Fruit fly (Drosophila melanogaster) whole organism, embryonic: ENCODE data around the gene CG18542.

Experiments used
- Antp ChIP-seq: fragments of 200-800 bp; sonication (Bioruptor generic); optimal IDR thresholded peaks from 3 replicates; lab custom pipeline; 2016; ENCODE audit warnings: missing biosample characterization, missing genetic modification characterization
- Atf-2 ChIP-seq: fragments of 200-800 bp; sonication (Bioruptor generic); optimal IDR thresholded peaks from 2 replicates; lab custom pipeline; 2016; ENCODE audit warnings: missing biosample characterization, missing genetic modification characterization
- C15 ChIP-seq: fragments of 200-800 bp; sonication (Bioruptor generic); IDR thresholded peaks from 3 replicates; pipeline ENCODE4 v1.3.6; 2022; ENCODE audit warnings: missing biosample characterization, missing genetic modification characterization
- CG10979 ChIP-seq: fragments of 200-800 bp; sonication (Bioruptor generic); optimal IDR thresholded peaks from 2 replicates; lab custom pipeline; 2018; ENCODE audit warnings: missing biosample characterization, mild to moderate bottlenecking, missing genetic modification characterization, moderate library complexity
- CG12155 ChIP-seq: fragments of 200-800 bp; sonication (Bioruptor generic); optimal IDR thresholded peaks from 3 replicates; lab custom pipeline; 2016; ENCODE audit warnings: missing biosample characterization, missing genetic modification characterization
- CG12219 ChIP-seq: fragments of 200-800 bp; sonication (Bioruptor generic); optimal IDR thresholded peaks from 3 replicates; lab custom pipeline; 2018; ENCODE audit warnings: missing biosample characterization, mild to moderate bottlenecking, missing genetic modification characterization
- CG12744 ChIP-seq: fragments of 200-800 bp; sonication (Bioruptor generic); optimal IDR thresholded peaks from 2 replicates; lab custom pipeline; 2016; ENCODE audit warnings: missing biosample characterization, missing genetic modification characterization
- CG12942 ChIP-seq: fragments of 200-800 bp; sonication (Bioruptor generic); optimal IDR thresholded peaks from 3 replicates; lab custom pipeline; 2016; ENCODE audit warnings: missing biosample characterization, missing genetic modification characterization
- CG13775 ChIP-seq: fragments of 200-800 bp; sonication (Bioruptor generic); optimal IDR thresholded peaks from 3 replicates; lab custom pipeline; 2017; ENCODE audit warnings: missing biosample characterization, mild to moderate bottlenecking, missing genetic modification characterization
- CG14014 ChIP-seq: fragments of 200-800 bp; sonication (Bioruptor generic); IDR thresholded peaks from 2 replicates; pipeline ENCODE4 v1.3.6; 2022; ENCODE audit warnings: missing biosample characterization, missing genetic modification characterization
- CG15514 ChIP-seq: fragments of 200-800 bp; sonication (Bioruptor generic); optimal IDR thresholded peaks from 3 replicates; lab custom pipeline; 2017; ENCODE audit warnings: missing biosample characterization, missing genetic modification characterization, mild to moderate bottlenecking, moderate library complexity, missing genetic modification reagents
- CG17186 ChIP-seq: fragments of 200-800 bp; sonication (Bioruptor generic); optimal IDR thresholded peaks from 3 replicates; lab custom pipeline; 2017; ENCODE audit warnings: missing biosample characterization, missing genetic modification reagents, missing genetic modification characterization
- CG2129 ChIP-seq: fragments of 200-800 bp; sonication (Bioruptor generic); IDR thresholded peaks from 2 replicates; pipeline ENCODE4 v1.3.6; 2022; ENCODE audit warnings: missing biosample characterization, missing genetic modification characterization; ENCODE audit not compliant: partially characterized antibody
- CG30403 ChIP-seq: fragments of 200-800 bp; sonication (Bioruptor generic); optimal IDR thresholded peaks from 3 replicates; lab custom pipeline; 2016; ENCODE audit warnings: missing biosample characterization, missing genetic modification characterization
- CG34224 ChIP-seq: fragments of 200-800 bp; sonication (Bioruptor generic); IDR thresholded peaks from 3 replicates; pipeline ENCODE4 v1.3.6; 2022; ENCODE audit warnings: missing biosample characterization, missing genetic modification characterization; ENCODE audit not compliant: partially characterized antibody
- CG34422 ChIP-seq: fragments of 200-800 bp; sonication (Bioruptor generic); IDR thresholded peaks from 3 replicates; pipeline ENCODE4 v1.3.6; 2022; ENCODE audit warnings: missing biosample characterization, missing genetic modification characterization
- CG3995 ChIP-seq: fragments of 200-800 bp; sonication (Bioruptor generic); optimal IDR thresholded peaks from 3 replicates; lab custom pipeline; 2016; ENCODE audit warnings: missing biosample characterization, missing genetic modification characterization
- CG4282 ChIP-seq: fragments of 200-800 bp; sonication (Bioruptor generic); optimal IDR thresholded peaks from 2 replicates; lab custom pipeline; 2016; ENCODE audit warnings: missing biosample characterization, missing genetic modification characterization
- CG4730 ChIP-seq: fragments of 200-800 bp; sonication (Bioruptor generic); IDR thresholded peaks from 2 replicates; pipeline ENCODE4 v1.3.6; 2022; ENCODE audit warnings: missing biosample characterization, missing genetic modification characterization
- CG5180 ChIP-seq: fragments of 200-800 bp; sonication (Bioruptor generic); optimal IDR thresholded peaks from 3 replicates; lab custom pipeline; 2017; ENCODE audit warnings: missing biosample characterization, missing genetic modification characterization, mild to moderate bottlenecking, moderate library complexity, missing genetic modification reagents
- CG6765 ChIP-seq: fragments of 200-800 bp; sonication (Bioruptor generic); optimal IDR thresholded peaks from 3 replicates; lab custom pipeline; 2017; ENCODE audit warnings: missing biosample characterization, mild to moderate bottlenecking, missing genetic modification characterization
- CG6813 ChIP-seq: fragments of 200-800 bp; sonication (Bioruptor generic); optimal IDR thresholded peaks from 2 replicates; lab custom pipeline; 2017; ENCODE audit warnings: missing biosample characterization, missing genetic modification characterization, mild to moderate bottlenecking, moderate library complexity, missing genetic modification reagents
- CG7928 ChIP-seq: fragments of 200-800 bp; sonication (Bioruptor generic); optimal IDR thresholded peaks from 2 replicates; lab custom pipeline; 2017; ENCODE audit warnings: missing biosample characterization, mild to moderate bottlenecking, missing genetic modification characterization
- CG9437 ChIP-seq: fragments of 200-800 bp; sonication (Bioruptor generic); optimal IDR thresholded peaks from 2 replicates; lab custom pipeline; 2018; ENCODE audit warnings: missing biosample characterization, mild to moderate bottlenecking, missing genetic modification characterization
- CG9797 ChIP-seq: fragments of 200-800 bp; sonication (Bioruptor generic); optimal IDR thresholded peaks from 3 replicates; lab custom pipeline; 2018; ENCODE audit warnings: missing biosample characterization, mild to moderate bottlenecking, missing genetic modification characterization
- CG9876 ChIP-seq: fragments of 200-800 bp; sonication (Bioruptor generic); optimal IDR thresholded peaks from 2 replicates; lab custom pipeline; 2016; ENCODE audit warnings: missing biosample characterization, missing genetic modification characterization
- ERR ChIP-seq: fragments of 200-800 bp; sonication (Bioruptor generic); optimal IDR thresholded peaks from 2 replicates; lab custom pipeline; 2016; ENCODE audit warnings: missing biosample characterization, missing genetic modification characterization
- Fer1 ChIP-seq: fragments of 200-800 bp; sonication (Bioruptor generic); optimal IDR thresholded peaks from 2 replicates; lab custom pipeline; 2017; ENCODE audit warnings: missing biosample characterization, mild to moderate bottlenecking, missing genetic modification characterization
- Hmr ChIP-seq: fragments of 200-800 bp; sonication (Bioruptor generic); optimal IDR thresholded peaks from 3 replicates; lab custom pipeline; 2017; ENCODE audit warnings: mild to moderate bottlenecking, missing biosample characterization, missing genetic modification reagents, missing genetic modification characterization
- NK7.1 ChIP-seq: fragments of 200-800 bp; sonication (Bioruptor generic); optimal IDR thresholded peaks from 3 replicates; lab custom pipeline; 2016; ENCODE audit warnings: missing biosample characterization, missing genetic modification characterization
- Oli ChIP-seq: fragments of 200-800 bp; sonication (Bioruptor generic); optimal IDR thresholded peaks from 2 replicates; lab custom pipeline; 2018; ENCODE audit warnings: missing biosample characterization, mild to moderate bottlenecking, missing genetic modification characterization, moderate library complexity
- Optix ChIP-seq: fragments of 200-800 bp; sonication (Bioruptor generic); IDR thresholded peaks from 3 replicates; pipeline ENCODE4 v1.3.6; 2022; ENCODE audit warnings: missing biosample characterization, missing genetic modification characterization
- Sry-δ ChIP-seq: fragments of 200-800 bp; sonication (Bioruptor generic); optimal IDR thresholded peaks from 2 replicates; lab custom pipeline; 2016; ENCODE audit warnings: missing biosample characterization, missing genetic modification characterization
- Ssrp ChIP-seq: fragments of 200-800 bp; sonication (Bioruptor generic); optimal IDR thresholded peaks from 2 replicates; lab custom pipeline; 2018; ENCODE audit warnings: missing biosample characterization, mild to moderate bottlenecking, missing genetic modification characterization, moderate library complexity
- Xrp1 ChIP-seq: fragments of 200-800 bp; sonication (Bioruptor generic); IDR thresholded peaks from 2 replicates; pipeline ENCODE4 v1.3.6; 2022; ENCODE audit warnings: missing biosample characterization, missing genetic modification characterization
- br ChIP-seq: fragments of >200 bp; optimal IDR thresholded peaks from 2 replicates; lab custom pipeline; 2017
- chif ChIP-seq, 2 experiments: fragments of 200-800 bp; sonication (Bioruptor generic); optimal IDR thresholded peaks; 3 replicates each; lab custom pipeline; 2016; ENCODE audit warnings: missing biosample characterization in 2 of 2, missing genetic modification characterization in 2 of 2
- da ChIP-seq: fragments of 200-800 bp; sonication (Bioruptor generic); optimal IDR thresholded peaks from 2 replicates; lab custom pipeline; 2016; ENCODE audit warnings: missing biosample characterization, missing genetic modification characterization
- disco-r ChIP-seq: fragments of 200-800 bp; sonication (Bioruptor generic); optimal IDR thresholded peaks from 2 replicates; lab custom pipeline; 2016; ENCODE audit warnings: missing biosample characterization, missing genetic modification characterization
- esg ChIP-seq: fragments of 200-800 bp; sonication (Bioruptor generic); conservative IDR thresholded peaks from 2 replicates; pipeline ENCODE4 v1.3.6; 2022; ENCODE audit warnings: missing biosample characterization, missing genetic modification characterization
- fu2 ChIP-seq: fragments of 200-800 bp; sonication (Bioruptor generic); optimal IDR thresholded peaks from 2 replicates; lab custom pipeline; 2016; ENCODE audit warnings: missing biosample characterization, missing genetic modification characterization
- gfzf ChIP-seq: fragments of 200-800 bp; sonication (Bioruptor generic); optimal IDR thresholded peaks from 2 replicates; lab custom pipeline; 2016; ENCODE audit warnings: missing biosample characterization, mild to moderate bottlenecking, missing genetic modification characterization, moderate library complexity
- jigr1 ChIP-seq: fragments of 200-800 bp; sonication (Bioruptor generic); IDR thresholded peaks from 3 replicates; pipeline ENCODE4 v1.3.6; 2022; ENCODE audit warnings: missing biosample characterization, missing genetic modification characterization
- lbe ChIP-seq: fragments of 200-800 bp; sonication (Bioruptor generic); optimal IDR thresholded peaks from 2 replicates; lab custom pipeline; 2016; ENCODE audit warnings: missing biosample characterization, mild to moderate bottlenecking, missing genetic modification characterization
- luna ChIP-seq: fragments of 200-800 bp; sonication (Bioruptor generic); optimal IDR thresholded peaks from 2 replicates; lab custom pipeline; 2016; ENCODE audit warnings: missing biosample characterization, missing genetic modification characterization
- pho ChIP-seq: fragments of 200-800 bp; sonication (Bioruptor generic); optimal IDR thresholded peaks from 2 replicates; lab custom pipeline; 2016; ENCODE audit warnings: missing biosample characterization, missing genetic modification characterization
- phol ChIP-seq: fragments of 200-800 bp; sonication (Bioruptor generic); optimal IDR thresholded peaks from 3 replicates; lab custom pipeline; 2018; ENCODE audit warnings: missing biosample characterization, mild to moderate bottlenecking, missing genetic modification characterization, moderate library complexity
- pnt ChIP-seq: fragments of 200-800 bp; sonication (Bioruptor generic); optimal IDR thresholded peaks from 3 replicates; lab custom pipeline; 2016; ENCODE audit warnings: missing biosample characterization, missing genetic modification characterization
- repo ChIP-seq: fragments of 200-800 bp; sonication (Bioruptor generic); optimal IDR thresholded peaks from 2 replicates; lab custom pipeline; 2016; ENCODE audit warnings: missing biosample characterization, missing genetic modification characterization
- so ChIP-seq: fragments of 200-800 bp; sonication (Bioruptor generic); IDR thresholded peaks from 3 replicates; pipeline ENCODE4 v1.3.6; 2022; ENCODE audit warnings: missing biosample characterization, missing genetic modification characterization
- sqz ChIP-seq: fragments of 200-800 bp; sonication (Bioruptor generic); optimal IDR thresholded peaks from 3 replicates; lab custom pipeline; 2018; ENCODE audit warnings: missing biosample characterization, mild to moderate bottlenecking, missing genetic modification characterization
- tup ChIP-seq: fragments of 200-800 bp; sonication (Bioruptor generic); optimal IDR thresholded peaks from 2 replicates; lab custom pipeline; 2016; ENCODE audit warnings: missing biosample characterization, mild to moderate bottlenecking, missing genetic modification characterization, moderate library complexity
- yki ChIP-seq: fragments of >200 bp; optimal IDR thresholded peaks from 3 replicates; lab custom pipeline; 2018

CG18542 gene

DNA sequence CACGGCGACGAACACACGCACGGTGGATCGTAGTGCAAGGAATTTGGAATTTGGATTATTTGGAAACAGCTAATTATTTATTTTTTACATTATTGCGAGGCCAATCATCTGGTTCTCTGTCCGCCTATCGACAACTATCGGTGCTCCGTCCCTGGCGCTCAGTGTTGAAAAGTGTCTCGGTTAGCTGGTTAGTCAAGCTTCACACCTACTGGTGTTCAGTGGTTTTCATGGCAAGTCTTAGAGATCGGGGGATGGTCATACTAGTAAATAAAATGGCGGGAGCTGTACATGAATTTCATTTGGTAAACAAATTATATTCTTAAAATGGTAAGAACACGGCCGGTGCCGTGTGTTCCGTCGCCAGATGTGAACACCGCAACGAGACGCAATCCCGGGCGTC is 25.3 kb downstream of the CG18542 start, which contains the start of the genes trbd and dmt (continued):
- TF ChIP-seq C15 (no peak), Fer1 (GFP tag; lab: Kevin White, UChicago) (no peak), CG12155 (GFP tag; lab: Kevin White, UChicago) (peak; percentile 56), CG34422 (no peak), esg (GFP tag; lab: Robert Waterston, UW) (no peak), CG7928 (GFP tag; lab: Kevin White, UChicago) (peak; percentile 99), NK7.1 (GFP tag; lab: Kevin White, UChicago) (peak; percentile 38), Sry-δ (peak; percentile 83), CG4282 (GFP tag; lab: Kevin White, UChicago) (peak; percentile 57), pho (GFP tag; lab: Kevin White, UChicago) (peak; percentile 76), CG12744 (GFP tag; lab: Kevin White, UChicago) (no peak), CG5180 (GFP tag; lab: Kevin White, UChicago) (no peak), CG34224 (no peak), so (no peak), Optix (GFP tag; lab: Robert Waterston, UW) (no peak), CG13775 (peak; percentile 33), CG6765 (GFP tag; lab: Kevin White, UChicago) (no peak), repo (peak; percentile 41), lbe (GFP tag; lab: Kevin White, UChicago) (no peak), CG15514 (GFP tag; lab: Kevin White, UChicago) (peak; percentile 92), tup (peak; percentile 4), CG17186 (GFP tag; lab: Kevin White, UChicago) (peak; percentile 59), jigr1 (GFP tag; lab: Robert Waterston, UW) (no peak), ERR (peak; percentile 55), Antp (peak; percentile 68), CG4730 (GFP tag; lab: Robert Waterston, UW) (no peak), pnt (GFP tag; lab: Kevin White, UChicago) (peak; percentile 29), phol (tag; lab: Kevin White, UChicago) (peak; percentile 99), Ssrp (tag; lab: Kevin White, UChicago) (no peak), Oli (tag; lab: Kevin White, UChicago) (no peak), fu2 (GFP tag; lab: Kevin White, UChicago) (peak; percentile 68), CG30403 (GFP tag; lab: Kevin White, UChicago) (peak; percentile 58), Xrp1 (GFP tag; lab: Robert Waterston, UW) (no peak), sqz (no peak), br (lab: Kevin White, UChicago) (no peak), Hmr (GFP tag; lab: Kevin White, UChicago) (no peak), CG9876 (GFP tag; lab: Kevin White, UChicago) (peak; percentile 76), CG2129 (GFP tag; lab: Robert Waterston, UW) (no peak), CG10979 (tag; lab: Kevin White, UChicago) (peak; percentile 34), luna (GFP tag; lab: Kevin White, UChicago) (peak; percentile 46), CG14014 (GFP tag; lab: Robert Waterston, UW) (no peak), disco-r (GFP tag; lab: Kevin White, UChicago) (peak; percentile 1), CG9797 (GFP tag; lab: Kevin White, UChicago) (peak; percentile 96), CG9437 (GFP tag; lab: Kevin White, UChicago) (no peak), CG6813 (no peak), gfzf (GFP tag; lab: Kevin White, UChicago) (peak; percentile 99), yki (lab: Kevin White, UChicago) (no peak), CG12219 (GFP tag; lab: Kevin White, UChicago) (no peak), chif (GFP tag; optimal IDR thresholded peaks at IDR 0.05; lab: Kevin White, UChicago) (peak; percentile 3 to 54), CG3995 (GFP tag; lab: Kevin White, UChicago) (peak; percentile 52), da (GFP tag; lab: Kevin White, UChicago) (peak; percentile 60), Atf-2 (peak; percentile 17), CG12942 (GFP tag; lab: Kevin White, UChicago) (peak; percentile 23)
